Worm (Caenorhabditis elegans): ENCODE data around the gene glb-3.

DNA sequence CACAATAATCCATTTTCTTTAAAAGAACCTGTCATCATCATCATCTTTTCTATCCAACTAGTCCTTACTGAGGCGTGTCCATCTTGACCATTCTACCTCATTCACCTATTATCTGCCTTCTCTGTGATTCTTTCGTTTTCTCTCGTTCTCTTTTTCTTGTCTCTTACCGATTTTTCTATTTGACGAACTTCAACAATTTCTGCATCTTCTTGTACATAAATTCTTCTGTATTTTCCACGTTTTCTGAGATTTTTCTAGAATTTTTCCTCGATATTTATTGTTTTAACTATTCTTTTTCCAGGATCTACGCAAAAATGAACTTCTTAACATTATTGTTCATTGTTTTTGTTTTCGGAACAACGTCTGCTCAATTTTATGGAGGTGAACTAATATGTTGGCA is 48.5 kb downstream of the glb-3 start, which contains the start of gene cnc-10:
- TF ChIP-seq ceh-9 (tag; optimal IDR thresholded peaks at IDR 0.05) (no peak), ceh-19 (GFP tag; optimal IDR thresholded peaks at IDR 0.05) (no peak), F13H6.1 (tag; optimal IDR thresholded peaks at IDR 0.05) (no peak), nhr-11 (tag; optimal IDR thresholded peaks at IDR 0.05) (no peak), ama-1 (optimal IDR thresholded peaks at IDR 0.05) (no peak), K09A11.1 (tag; optimal IDR thresholded peaks at IDR 0.05; ENCODE audit: insufficient read depth) (no peak), elt-2 (tag; optimal IDR thresholded peaks at IDR 0.05) (no peak), che-1 (tag; optimal IDR thresholded peaks at IDR 0.05) (no peak), hlh-15 (tag; optimal IDR thresholded peaks at IDR 0.05) (no peak), pqm-1 (tag; optimal IDR thresholded peaks at IDR 0.05) (no peak), tbx-2 (tag; optimal IDR thresholded peaks at IDR 0.05) (no peak)
